Fruit fly (Drosophila melanogaster): ENCODE measurements around the gene CG9396.
A peak's percentile ranks its signal among the peaks of the same experiment; 100 is the strongest.

Gene CG9396

dm6 chr3R:9534125-9534496, 37.3 kb downstream of the CG9396 start (continued):
- TF ChIP-seq dan (GFP tag; IDR thresholded peaks at IDR 0.05) (no peak), sc (optimal IDR thresholded peaks at IDR 0.05) (no peak), sc (GFP tag; optimal IDR thresholded peaks at IDR 0.05) (peak; percentile 92), CG6175 (GFP tag; IDR thresholded peaks at IDR 0.05) (0 out of 3 replicates have a peak, but pooled peaks have one; percentile 64), lmd (GFP tag; IDR thresholded peaks at IDR 0.05) (peak; percentile 87), CG10462 (GFP tag; optimal IDR thresholded peaks at IDR 0.05) (peak; percentile 83), dimm (GFP tag; IDR thresholded peaks at IDR 0.05) (peak; percentile 82), CG10959 (GFP tag; IDR thresholded peaks at IDR 0.05) (peak; percentile 40), Fer3 (tag; optimal IDR thresholded peaks at IDR 0.05) (peak; percentile 94), Hr3 (GFP tag; optimal IDR thresholded peaks at IDR 0.05) (peak; percentile 92), CG14860 (GFP tag; IDR thresholded peaks at IDR 0.05; ENCODE audit: partially characterized antibody) (no peak), CG13624 (GFP tag; optimal IDR thresholded peaks at IDR 0.05) (peak; percentile 89), CG8290 (GFP tag; optimal IDR thresholded peaks at IDR 0.05) (peak; percentile 77), CG8290 (tag; optimal IDR thresholded peaks at IDR 0.05) (peak in 1 of 2 experiments; percentile 66), CG7987 (GFP tag; optimal IDR thresholded peaks at IDR 0.05) (peak; percentile 67), CG18011 (GFP tag; optimal IDR thresholded peaks at IDR 0.05) (peak; percentile 49), fd3F (GFP tag; optimal IDR thresholded peaks at IDR 0.05) (peak; percentile 83), NFAT (GFP tag; IDR thresholded peaks at IDR 0.05) (peak; percentile 78), MBD-R2 (GFP tag; IDR thresholded peaks at IDR 0.05) (peak; percentile 62; the same call in 1 of the 2 replicates), pnt (GFP tag; optimal IDR thresholded peaks at IDR 0.05) (peak; percentile 92), CG18599 (GFP tag; optimal IDR thresholded peaks at IDR 0.05) (peak; percentile 87), gt (GFP tag; IDR thresholded peaks at IDR 0.05) (peak; percentile 73), PHDP (tag; optimal IDR thresholded peaks at IDR 0.05) (peak; percentile 96), CG14014 (GFP tag; IDR thresholded peaks at IDR 0.05) (peak; percentile 90), H2.0 (GFP tag; IDR thresholded peaks at IDR 0.05) (peak; percentile 93), Deaf1 (tag; optimal IDR thresholded peaks at IDR 0.05) (no peak), CG2678 (tag; optimal IDR thresholded peaks at IDR 0.05) (peak; percentile 96), CG33557 (GFP tag; optimal IDR thresholded peaks at IDR 0.05) (peak; percentile 64), CG30403 (GFP tag; optimal IDR thresholded peaks at IDR 0.05) (peak; percentile 95), lab (GFP tag; optimal IDR thresholded peaks at IDR 0.05) (peak; percentile 93), CG10543 (GFP tag; optimal IDR thresholded peaks at IDR 0.05) (no peak), Side (GFP tag; optimal IDR thresholded peaks at IDR 0.05) (peak; percentile 87), Ets65A (GFP tag) (peak; percentile 98), da (GFP tag; optimal IDR thresholded peaks at IDR 0.05) (peak; percentile 82), Lhr (GFP tag; optimal IDR thresholded peaks at IDR 0.05) (peak; percentile 89), Ptx1 (GFP tag; IDR thresholded peaks at IDR 0.05) (peak; percentile 92), HHEX (GFP tag; optimal IDR thresholded peaks at IDR 0.05) (peak; percentile 87), CG2889 (GFP tag; IDR thresholded peaks at IDR 0.05) (peak; percentile 84), sob (GFP tag; IDR thresholded peaks at IDR 0.05) (peak; percentile 93), Kr (GFP tag; optimal IDR thresholded peaks at IDR 0.05) (no peak), sug (tag; optimal IDR thresholded peaks at IDR 0.05) (peak; percentile 26), Camta (GFP tag; optimal IDR thresholded peaks at IDR 0.05) (peak; percentile 93), ci (GFP tag; IDR thresholded peaks at IDR 0.05) (peak; percentile 98), her (GFP tag; optimal IDR thresholded peaks at IDR 0.05) (peak; percentile 84), CG11695 (GFP tag; IDR thresholded peaks at IDR 0.05) (peak; percentile 90), Sry-δ (GFP tag; optimal IDR thresholded peaks at IDR 0.05) (peak; percentile 64), ase (GFP tag; IDR thresholded peaks at IDR 0.05) (peak; percentile 93), NC2α (GFP tag; optimal IDR thresholded peaks at IDR 0.05) (peak; percentile 86), CG33213 (GFP tag; optimal IDR thresholded peaks at IDR 0.05) (peak; percentile 75), Rx (GFP tag; IDR thresholded peaks at IDR 0.05) (peak; percentile 85), pzg (GFP tag; optimal IDR thresholded peaks at IDR 0.05) (no peak), CG16779 (GFP tag; IDR thresholded peaks at IDR 0.05) (peak; percentile 60), CG7928 (GFP tag; optimal IDR thresholded peaks at IDR 0.05) (peak; percentile 33)

Measured in whole organism, embryonic.